Worm (Caenorhabditis elegans) whole organism, L3 larva: ENCODE measurements around the gene elt-3.

ENCODE experiments used
- ama-1 ChIP-seq: fragments of 150-350 bp; optimal IDR thresholded peaks from 2 replicates; lab custom pipeline; 2018
- sea-2 ChIP-seq: fragments of 150-350 bp; sonication (generic microtip); optimal IDR thresholded peaks from 4 replicates; lab custom pipeline; 2014; ENCODE audit warnings: missing biosample characterization, missing genetic modification reagents, missing genetic modification characterization

DNA sequence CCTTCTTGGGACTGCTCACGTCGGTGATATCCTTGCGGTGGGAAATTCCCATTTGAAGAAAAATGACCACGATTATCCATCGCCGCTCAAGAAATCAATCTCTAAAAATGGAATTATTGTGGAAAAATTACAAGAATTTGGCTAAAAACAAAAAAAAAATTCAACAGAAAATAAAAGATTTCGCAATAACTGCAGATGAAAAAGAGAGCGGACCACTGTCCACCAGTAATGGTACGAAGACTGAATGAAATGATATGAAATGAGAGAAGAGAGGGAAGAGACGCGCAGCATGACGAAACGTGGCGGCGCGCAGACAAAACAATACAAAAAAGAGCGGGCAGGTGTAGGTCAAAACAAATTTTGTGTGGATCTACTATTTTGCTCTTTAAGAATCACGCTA lies 5.1 kb upstream of the elt-3 start, which contains the start of gene meg-1:
- TF ChIP-seq sea-2 (GFP tag; lab: Kevin White, UChicago) = no peak
- TF ChIP-seq ama-1 (lab: Kevin White, UChicago) = no peak
